Fruit fly (Drosophila melanogaster) whole organism, embryonic: ENCODE measurements around the gene Hr78.

Experiments used
- Atf-2 ChIP-seq: fragments of 200-800 bp; sonication (Bioruptor generic); optimal IDR thresholded peaks from 2 replicates; lab custom pipeline; 2016; ENCODE audit warnings: missing biosample characterization, missing genetic modification characterization
- Atf3 ChIP-seq: fragments of 200-800 bp; sonication (Bioruptor generic); optimal IDR thresholded peaks from 3 replicates; lab custom pipeline; 2016; ENCODE audit warnings: missing biosample characterization, missing genetic modification characterization
- CG10147 ChIP-seq: fragments of 200-800 bp; sonication (Bioruptor generic); optimal IDR thresholded peaks from 2 replicates; lab custom pipeline; 2019; ENCODE audit warnings: missing biosample characterization, mild to moderate bottlenecking, missing genetic modification characterization, moderate library complexity
- CG10321 ChIP-seq: fragments of 200-800 bp; sonication (Bioruptor generic); IDR thresholded peaks from 2 replicates; pipeline ENCODE4 v1.3.6; 2022; ENCODE audit warnings: missing biosample characterization, missing genetic modification characterization
- CG11247 ChIP-seq: fragments of 200-800 bp; sonication (Bioruptor generic); IDR thresholded peaks from 2 replicates; pipeline ENCODE4 v1.3.6; 2022; ENCODE audit warnings: missing biosample characterization, missing genetic modification characterization
- CG12071 ChIP-seq: fragments of 200-800 bp; sonication (Bioruptor generic); optimal IDR thresholded peaks from 3 replicates; lab custom pipeline; 2018; ENCODE audit warnings: missing biosample characterization, mild to moderate bottlenecking, missing genetic modification characterization
- CG12659 ChIP-seq: fragments of 200-800 bp; sonication (Bioruptor generic); optimal IDR thresholded peaks from 3 replicates; lab custom pipeline; 2017; ENCODE audit warnings: mild to moderate bottlenecking, missing biosample characterization, missing genetic modification reagents, missing genetic modification characterization
- CG13287 ChIP-seq: fragments of 200-800 bp; sonication (Bioruptor generic); IDR thresholded peaks from 2 replicates; pipeline ENCODE4 v1.3.6; 2022; ENCODE audit warnings: missing biosample characterization, missing genetic modification characterization; ENCODE audit not compliant: partially characterized antibody
- CG13624 ChIP-seq: fragments of 200-800 bp; sonication (Bioruptor generic); optimal IDR thresholded peaks from 2 replicates; lab custom pipeline; 2016; ENCODE audit warnings: missing biosample characterization, missing genetic modification characterization
- CG13775 ChIP-seq: fragments of 200-800 bp; sonication (Bioruptor generic); optimal IDR thresholded peaks from 3 replicates; lab custom pipeline; 2017; ENCODE audit warnings: missing biosample characterization, mild to moderate bottlenecking, missing genetic modification characterization
- CG1647 ChIP-seq: fragments of 200-800 bp; sonication (Bioruptor generic); optimal IDR thresholded peaks from 3 replicates; lab custom pipeline; 2016; ENCODE audit warnings: missing biosample characterization, missing genetic modification characterization
- CG16779 ChIP-seq: fragments of 200-800 bp; sonication (Bioruptor generic); IDR thresholded peaks from 2 replicates; pipeline ENCODE4 v1.3.6; 2022; ENCODE audit warnings: missing biosample characterization, missing genetic modification characterization
- CG17385 ChIP-seq: fragments of 200-800 bp; sonication (Bioruptor generic); optimal IDR thresholded peaks from 3 replicates; lab custom pipeline; 2018; ENCODE audit warnings: missing biosample characterization, mild to moderate bottlenecking, missing genetic modification characterization
- CG1832 ChIP-seq: fragments of 200-800 bp; sonication (Bioruptor generic); optimal IDR thresholded peaks from 2 replicates; lab custom pipeline; 2017; ENCODE audit warnings: missing biosample characterization, mild to moderate bottlenecking, missing genetic modification characterization, inconsistent platforms
- CG18476 ChIP-seq: fragments of 200-800 bp; sonication (Bioruptor generic); optimal IDR thresholded peaks from 2 replicates; lab custom pipeline; 2016; ENCODE audit warnings: missing biosample characterization, mild to moderate bottlenecking, missing genetic modification characterization
- CG2120 ChIP-seq: fragments of 200-800 bp; sonication (Bioruptor generic); optimal IDR thresholded peaks from 3 replicates; lab custom pipeline; 2016; ENCODE audit warnings: missing biosample characterization, missing genetic modification characterization
- CG30403 ChIP-seq: fragments of 200-800 bp; sonication (Bioruptor generic); optimal IDR thresholded peaks from 3 replicates; lab custom pipeline; 2016; ENCODE audit warnings: missing biosample characterization, missing genetic modification characterization
- CG3065 ChIP-seq: fragments of 200-800 bp; sonication (Bioruptor generic); optimal IDR thresholded peaks from 2 replicates; lab custom pipeline; 2016; ENCODE audit warnings: missing biosample characterization, missing genetic modification characterization
- CG3163 ChIP-seq: fragments of 200-800 bp; sonication (Bioruptor generic); optimal IDR thresholded peaks from 3 replicates; lab custom pipeline; 2016; ENCODE audit warnings: missing biosample characterization, missing genetic modification characterization
- CG32767 ChIP-seq: fragments of 200-800 bp; sonication (Bioruptor generic); IDR thresholded peaks from 2 replicates; pipeline ENCODE4 v1.3.6; 2022; ENCODE audit warnings: missing biosample characterization, missing genetic modification characterization
- CG4360 ChIP-seq: fragments of 200-800 bp; sonication (Bioruptor generic); IDR thresholded peaks from 2 replicates; pipeline ENCODE4 v1.3.6; 2022; ENCODE audit warnings: missing biosample characterization, missing genetic modification characterization
- CG7963 ChIP-seq: fragments of 200-800 bp; sonication (Bioruptor generic); IDR thresholded peaks from 3 replicates; pipeline ENCODE4 v1.3.6; 2022; ENCODE audit warnings: missing biosample characterization, missing genetic modification characterization; ENCODE audit not compliant: partially characterized antibody
- CG8359 ChIP-seq: fragments of 200-800 bp; sonication (Bioruptor generic); optimal IDR thresholded peaks from 2 replicates; lab custom pipeline; 2017; ENCODE audit warnings: missing biosample characterization, mild to moderate bottlenecking, missing genetic modification characterization, borderline replicate concordance
- CG9797 ChIP-seq: fragments of 200-800 bp; sonication (Bioruptor generic); optimal IDR thresholded peaks from 3 replicates; lab custom pipeline; 2018; ENCODE audit warnings: missing biosample characterization, mild to moderate bottlenecking, missing genetic modification characterization
- Camta ChIP-seq: fragments of 200-800 bp; sonication (Bioruptor generic); optimal IDR thresholded peaks from 2 replicates; lab custom pipeline; 2016; ENCODE audit warnings: missing biosample characterization, missing genetic modification characterization
- CoRest ChIP-seq: fragments of 200-800 bp; sonication (Bioruptor generic); optimal IDR thresholded peaks from 3 replicates; lab custom pipeline; 2018; ENCODE audit warnings: missing biosample characterization, mild to moderate bottlenecking, missing genetic modification characterization, moderate library complexity
- Dp ChIP-seq: fragments of 200-800 bp; sonication (Bioruptor generic); optimal IDR thresholded peaks from 2 replicates; lab custom pipeline; 2018; ENCODE audit warnings: missing biosample characterization, mild to moderate bottlenecking, missing genetic modification characterization, moderate library complexity
- ERR ChIP-seq: fragments of 200-800 bp; sonication (Bioruptor generic); optimal IDR thresholded peaks from 2 replicates; lab custom pipeline; 2016; ENCODE audit warnings: missing biosample characterization, missing genetic modification characterization
- H2.0 ChIP-seq: fragments of 200-800 bp; sonication (Bioruptor generic); IDR thresholded peaks from 2 replicates; pipeline ENCODE4 v1.3.6; 2022; ENCODE audit warnings: missing biosample characterization, missing genetic modification characterization
- Nf-YC ChIP-seq: fragments of 200-800 bp; optimal IDR thresholded peaks from 3 replicates; lab custom pipeline; 2019; ENCODE audit warnings: missing biosample characterization, mild to moderate bottlenecking, missing genetic modification characterization, moderate library complexity
- Oaz ChIP-seq: fragments of 200-800 bp; sonication (Bioruptor generic); IDR thresholded peaks from 2 replicates; pipeline ENCODE4 v1.3.6; 2022; ENCODE audit warnings: missing biosample characterization, missing genetic modification characterization
- Rfx ChIP-seq: fragments of 200-800 bp; sonication (Bioruptor generic); IDR thresholded peaks from 2 replicates; pipeline ENCODE4 v1.3.6; 2022; ENCODE audit warnings: missing biosample characterization, missing genetic modification characterization
- amos ChIP-seq: fragments of 200-800 bp; sonication (Bioruptor generic); IDR thresholded peaks from 2 replicates; pipeline ENCODE4 v1.3.6; 2022; ENCODE audit warnings: missing biosample characterization, missing genetic modification characterization; ENCODE audit not compliant: partially characterized antibody
- ato ChIP-seq: fragments of 200-800 bp; sonication (Bioruptor generic); IDR thresholded peaks from 2 replicates; pipeline ENCODE4 v1.3.6; 2022; ENCODE audit warnings: missing biosample characterization, missing genetic modification characterization; ENCODE audit not compliant: partially characterized antibody
- az2 ChIP-seq: fragments of 200-800 bp; sonication (Bioruptor generic); optimal IDR thresholded peaks from 3 replicates; lab custom pipeline; 2016; ENCODE audit warnings: missing biosample characterization, missing genetic modification characterization
- bowl ChIP-seq: fragments of 200-800 bp; sonication (Bioruptor generic); IDR thresholded peaks from 2 replicates; pipeline ENCODE4 v1.3.6; 2022; ENCODE audit warnings: missing biosample characterization, missing genetic modification characterization
- da ChIP-seq: fragments of 200-800 bp; sonication (Bioruptor generic); optimal IDR thresholded peaks from 2 replicates; lab custom pipeline; 2016; ENCODE audit warnings: missing biosample characterization, missing genetic modification characterization
- ftz-f1 ChIP-seq: fragments of 200-800 bp; sonication (Bioruptor generic); optimal IDR thresholded peaks from 2 replicates; lab custom pipeline; 2016; ENCODE audit warnings: missing biosample characterization, missing genetic modification characterization
- gcm ChIP-seq: fragments of 200-800 bp; sonication (Bioruptor generic); optimal IDR thresholded peaks from 2 replicates; lab custom pipeline; 2019; ENCODE audit warnings: missing biosample characterization, mild to moderate bottlenecking, missing genetic modification characterization, moderate library complexity
- ind ChIP-seq: fragments of 200-800 bp; sonication (Bioruptor generic); optimal IDR thresholded peaks from 3 replicates; lab custom pipeline; 2016; ENCODE audit warnings: missing biosample characterization, missing genetic modification characterization
- luna ChIP-seq: fragments of 200-800 bp; sonication (Bioruptor generic); optimal IDR thresholded peaks from 2 replicates; lab custom pipeline; 2016; ENCODE audit warnings: missing biosample characterization, missing genetic modification characterization
- oc ChIP-seq: fragments of 200-800 bp; sonication (Bioruptor generic); optimal IDR thresholded peaks from 2 replicates; lab custom pipeline; 2018; ENCODE audit warnings: missing biosample characterization, mild to moderate bottlenecking, missing genetic modification characterization, moderate library complexity
- peb ChIP-seq: fragments of 200-800 bp; sonication (Bioruptor generic); IDR thresholded peaks from 2 replicates; pipeline ENCODE4 v1.3.6; 2022; ENCODE audit warnings: missing biosample characterization, missing genetic modification characterization
- sc ChIP-seq, 3 experiments: fragments of >200 bp in 2 of 3; fragments of 200-800 bp in 1 of 3; sonication (Bioruptor generic) in 1 of 3; optimal IDR thresholded peaks; 2 replicates in 2 of 3; 3 replicates in 1 of 3; lab custom pipeline; 2017; ENCODE audit warnings: mild to moderate bottlenecking in 1 of 3, missing biosample characterization in 1 of 3, missing genetic modification characterization in 1 of 3, missing genetic modification reagents in 1 of 3
- scrt ChIP-seq: fragments of 200-800 bp; sonication (Bioruptor generic); optimal IDR thresholded peaks from 2 replicates; lab custom pipeline; 2018; ENCODE audit warnings: missing biosample characterization, mild to moderate bottlenecking, missing genetic modification characterization, moderate library complexity
- sens ChIP-seq: fragments of 200-800 bp; sonication (Bioruptor generic); peaks from one replicate; lab custom pipeline; 2016; ENCODE audit warnings: missing biosample characterization, missing genetic modification characterization
- sr ChIP-seq: fragments of 200-800 bp; sonication (Bioruptor generic); IDR thresholded peaks from 3 replicates; pipeline ENCODE4 v1.3.6; 2022; ENCODE audit warnings: missing biosample characterization, missing genetic modification characterization
- toy ChIP-seq: fragments of 200-800 bp; sonication (Bioruptor generic); IDR thresholded peaks from 2 replicates; pipeline ENCODE4 v1.3.6; 2022; ENCODE audit warnings: missing biosample characterization, missing genetic modification characterization
- unpg ChIP-seq: fragments of 200-800 bp; sonication (Bioruptor generic); optimal IDR thresholded peaks from 3 replicates; lab custom pipeline; 2018; ENCODE audit warnings: missing biosample characterization, mild to moderate bottlenecking, missing genetic modification characterization, moderate library complexity
- vnd ChIP-seq: fragments of 200-800 bp; sonication (Bioruptor generic); IDR thresholded peaks from 3 replicates; pipeline ENCODE4 v1.3.6; 2022; ENCODE audit warnings: missing biosample characterization, missing genetic modification characterization; ENCODE audit not compliant: partially characterized antibody

Hr78 gene

DNA sequence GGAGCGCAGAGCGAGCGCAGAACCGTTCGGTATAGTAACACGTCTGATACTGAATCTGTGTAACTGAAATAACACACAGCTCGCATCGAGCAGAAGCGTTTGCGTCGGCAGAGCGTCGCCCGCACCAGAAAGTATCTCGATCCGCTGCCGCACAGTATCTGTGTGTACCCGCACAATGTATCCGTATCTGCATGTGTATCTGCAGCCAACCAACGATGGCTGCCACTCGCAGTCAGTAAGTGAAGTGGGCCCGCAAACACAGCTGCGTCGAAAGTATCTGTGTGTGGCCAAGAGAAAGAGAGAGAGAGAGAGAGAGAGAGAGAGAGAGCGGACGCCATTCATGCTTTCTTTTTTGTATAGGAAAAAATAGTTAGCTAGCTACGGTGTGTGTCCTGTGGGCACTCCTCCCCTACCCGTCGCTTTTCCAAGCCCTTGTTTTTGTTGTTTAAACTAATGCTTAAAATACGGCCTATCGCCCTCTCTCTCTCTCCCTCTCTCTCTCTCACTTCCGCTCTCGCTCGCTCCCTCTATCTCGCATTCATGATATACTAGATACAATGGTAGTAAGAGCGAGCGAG, 20.8 kb downstream of the Hr78 start, which contains the start of gene croc (continued):
- no peak for TF ChIP-seq CG11247 (GFP tag; lab: Robert Waterston, UW)
- no peak for TF ChIP-seq peb
- TF ChIP-seq bowl (GFP tag; lab: Robert Waterston, UW), result no peak
- TF ChIP-seq az2 (GFP tag; lab: Kevin White, UChicago), result no peak
- TF ChIP-seq unpg (GFP tag; lab: Kevin White, UChicago), result no peak
- TF ChIP-seq Rfx (GFP tag; lab: Robert Waterston, UW), result no peak
- no peak for TF ChIP-seq ftz-f1 (GFP tag; lab: Kevin White, UChicago)
- 0 out of 2 replicates have a peak, but pooled peaks have one; percentile 27 for TF ChIP-seq CG32767
- TF ChIP-seq CoRest (tag; lab: Kevin White, UChicago), result peak; percentile 61
- TF ChIP-seq scrt, result no peak
- no peak for TF ChIP-seq ind (GFP tag; lab: Kevin White, UChicago)
- peak; percentile 87 for TF ChIP-seq CG4360 (GFP tag; lab: Robert Waterston, UW)
- no peak for TF ChIP-seq toy (GFP tag; lab: Robert Waterston, UW)
- TF ChIP-seq CG3163 (GFP tag; lab: Kevin White, UChicago), result peak; percentile 37
- no peak for TF ChIP-seq CG13287
- no peak for TF ChIP-seq CG16779 (GFP tag; lab: Robert Waterston, UW)
- no peak for TF ChIP-seq CG13624
- TF ChIP-seq CG1832, result peak; percentile 96
- peak; percentile 63 for TF ChIP-seq da (GFP tag; lab: Kevin White, UChicago)
- no peak for TF ChIP-seq CG8359 (GFP tag; lab: Kevin White, UChicago)
- TF ChIP-seq oc (tag; lab: Kevin White, UChicago), result peak; percentile 17
- no peak for TF ChIP-seq CG12659 (GFP tag; lab: Kevin White, UChicago)
- no peak for TF ChIP-seq Camta (GFP tag; lab: Kevin White, UChicago)
- peak; percentile 86 for TF ChIP-seq CG10321 (GFP tag; lab: Robert Waterston, UW)
- TF ChIP-seq sens (GFP tag; lab: Kevin White, UChicago), result peak; percentile 65
- TF ChIP-seq amos (GFP tag; lab: Robert Waterston, UW), result 0 out of 2 replicates have a peak, but pooled peaks have one; percentile 7
- no peak for TF ChIP-seq sc (optimal IDR thresholded peaks at IDR 0.05; lab: Kevin White, UChicago)
- no peak for TF ChIP-seq sc (GFP tag; optimal IDR thresholded peaks at IDR 0.05; lab: Kevin White, UChicago)
- TF ChIP-seq ato (GFP tag; lab: Robert Waterston, UW), result no peak
- TF ChIP-seq Oaz, result no peak
- TF ChIP-seq CG3065 (GFP tag; lab: Kevin White, UChicago), result no peak
- TF ChIP-seq ERR (GFP tag; lab: Kevin White, UChicago), result no peak
- TF ChIP-seq CG10147 (GFP tag; lab: Kevin White, UChicago), result no peak
- TF ChIP-seq CG9797 (GFP tag; lab: Kevin White, UChicago), result no peak
- TF ChIP-seq CG18476 (GFP tag; lab: Kevin White, UChicago), result no peak
- no peak for TF ChIP-seq CG1647 (GFP tag; lab: Kevin White, UChicago)
- TF ChIP-seq CG12071 (GFP tag; lab: Kevin White, UChicago), result no peak
- TF ChIP-seq Atf-2, result no peak
- no peak for TF ChIP-seq CG2120
- no peak for TF ChIP-seq luna (GFP tag; lab: Kevin White, UChicago)
- TF ChIP-seq CG7963 (GFP tag; lab: Robert Waterston, UW), result no peak
- TF ChIP-seq gcm (GFP tag; lab: Kevin White, UChicago), result peak; percentile 94
- TF ChIP-seq CG17385 (GFP tag; lab: Kevin White, UChicago), result peak; percentile 5
- no peak for TF ChIP-seq Atf3
- no peak; the same call in 2 of the 3 replicates for TF ChIP-seq sr (GFP tag; lab: Robert Waterston, UW)
- no peak for TF ChIP-seq H2.0 (GFP tag; lab: Robert Waterston, UW)
- TF ChIP-seq Dp, result no peak
- TF ChIP-seq CG13775 (GFP tag; lab: Kevin White, UChicago), result no peak
- peak; percentile 98 for TF ChIP-seq Nf-YC (tag; lab: Kevin White, UChicago)
- TF ChIP-seq vnd (GFP tag; lab: Robert Waterston, UW), result peak; percentile 31; the same call in 1 of the 3 replicates
- no peak for TF ChIP-seq CG30403 (GFP tag; lab: Kevin White, UChicago)
